Worm (Caenorhabditis elegans) whole organism, L2 larva: ENCODE data around the gene F53B1.8.

ENCODE experiments used
- C34F6.9 ChIP-seq: fragments of 150-350 bp; optimal IDR thresholded peaks from 2 replicates; lab custom pipeline; 2014; ENCODE audit warnings: missing biosample characterization, missing genetic modification characterization
- F13H6.1 ChIP-seq: sonication (generic microtip); optimal IDR thresholded peaks from 2 replicates; lab custom pipeline; 2016; ENCODE audit warnings: missing genetic modification characterization, missing compliant biosample characterization
- R02D3.7 ChIP-seq: fragments of 150-350 bp; optimal IDR thresholded peaks from 2 replicates; lab custom pipeline; 2014; ENCODE audit warnings: missing biosample characterization, missing genetic modification characterization
- Y55F3AM.14 ChIP-seq: fragments of 200-800 bp; sonication (Bioruptor generic); optimal IDR thresholded peaks from 2 replicates; lab custom pipeline; 2018; ENCODE audit warnings: mild to moderate bottlenecking, missing genetic modification characterization, missing compliant biosample characterization
- ZK546.5 ChIP-seq: sonication (generic microtip); optimal IDR thresholded peaks from 2 replicates; lab custom pipeline; 2017; ENCODE audit warnings: missing biosample characterization, missing genetic modification characterization
- alr-1 ChIP-seq: fragments of 150-350 bp; optimal IDR thresholded peaks from 2 replicates; lab custom pipeline; 2014; ENCODE audit warnings: missing biosample characterization, missing genetic modification characterization
- aly-2 ChIP-seq: fragments of 150-350 bp; optimal IDR thresholded peaks from 2 replicates; lab custom pipeline; 2014; ENCODE audit warnings: missing biosample characterization, missing genetic modification characterization
- ama-1 ChIP-seq: fragments of 150-350 bp; optimal IDR thresholded peaks from 2 replicates; lab custom pipeline; 2018; ENCODE audit warnings: inconsistent platforms
- blmp-1 ChIP-seq: sonication (generic microtip); optimal IDR thresholded peaks from 2 replicates; lab custom pipeline; 2017; ENCODE audit warnings: missing genetic modification characterization, mild to moderate bottlenecking, missing compliant biosample characterization, antibody characterized with exemption, moderate library complexity; ENCODE audit not compliant: insufficient read depth
- ceh-16 ChIP-seq: fragments of 150-350 bp; optimal IDR thresholded peaks from 2 replicates; lab custom pipeline; 2014; ENCODE audit warnings: missing biosample characterization, missing genetic modification characterization
- crh-2 ChIP-seq: sonication (generic microtip); optimal IDR thresholded peaks from 2 replicates; lab custom pipeline; 2017; ENCODE audit warnings: missing biosample characterization, missing genetic modification characterization
- dmd-4 ChIP-seq: sonication (generic microtip); optimal IDR thresholded peaks from 2 replicates; lab custom pipeline; 2017; ENCODE audit warnings: missing biosample characterization, missing genetic modification characterization
- egl-27 ChIP-seq: sonication (generic microtip); optimal IDR thresholded peaks from 3 replicates; lab custom pipeline; 2017; ENCODE audit warnings: missing biosample characterization, missing genetic modification reagents, missing genetic modification characterization
- elt-1 ChIP-seq: fragments of 150-350 bp; optimal IDR thresholded peaks from 2 replicates; lab custom pipeline; 2014; ENCODE audit warnings: missing biosample characterization, missing genetic modification characterization
- gmeb-1 ChIP-seq: fragments of 150-350 bp; optimal IDR thresholded peaks from 2 replicates; lab custom pipeline; 2014; ENCODE audit warnings: missing biosample characterization, missing genetic modification characterization
- lin-11 ChIP-seq: fragments of 150-350 bp; sonication (generic microtip); optimal IDR thresholded peaks from 2 replicates; lab custom pipeline; 2014; ENCODE audit warnings: missing biosample characterization, missing genetic modification characterization, inconsistent platforms, mixed read lengths
- lin-13 ChIP-seq: fragments of 150-350 bp; optimal IDR thresholded peaks from 2 replicates; lab custom pipeline; 2014; ENCODE audit warnings: missing biosample characterization, missing genetic modification reagents, missing genetic modification characterization
- lin-39 ChIP-seq: fragments of 150-350 bp; optimal IDR thresholded peaks from 2 replicates; lab custom pipeline; 2014; ENCODE audit warnings: missing biosample characterization, missing genetic modification reagents, missing genetic modification characterization
- lsy-2 ChIP-seq, 2 experiments: fragments of 150-350 bp in 1 of 2; sonication (generic microtip) in 1 of 2; optimal IDR thresholded peaks; 2 replicates each; lab custom pipeline; 2014 to 2017; ENCODE audit warnings: missing biosample characterization in 2 of 2, missing genetic modification characterization in 2 of 2
- mab-5 ChIP-seq: fragments of 150-350 bp; optimal IDR thresholded peaks from 2 replicates; lab custom pipeline; 2014; ENCODE audit warnings: missing biosample characterization, missing genetic modification characterization
- mbf-1 ChIP-seq: sonication (generic microtip); optimal IDR thresholded peaks from 2 replicates; lab custom pipeline; 2017; ENCODE audit warnings: missing biosample characterization, missing genetic modification characterization
- nhr-11 ChIP-seq: fragments of 150-350 bp; optimal IDR thresholded peaks from 2 replicates; lab custom pipeline; 2014; ENCODE audit warnings: missing biosample characterization, missing genetic modification characterization
- nhr-12 ChIP-seq: fragments of 150-350 bp; optimal IDR thresholded peaks from 2 replicates; lab custom pipeline; 2014; ENCODE audit warnings: missing biosample characterization, missing genetic modification characterization
- nhr-21 ChIP-seq: fragments of 150-350 bp; optimal IDR thresholded peaks from 2 replicates; lab custom pipeline; 2014; ENCODE audit warnings: missing biosample characterization, missing genetic modification characterization
- nhr-23 ChIP-seq: fragments of 150-350 bp; optimal IDR thresholded peaks from 2 replicates; lab custom pipeline; 2014; ENCODE audit warnings: missing biosample characterization, missing genetic modification reagents, missing genetic modification characterization
- nhr-237 ChIP-seq: fragments of 150-350 bp; optimal IDR thresholded peaks from 2 replicates; lab custom pipeline; 2014; ENCODE audit warnings: missing biosample characterization, missing genetic modification characterization
- nhr-25 ChIP-seq: fragments of 150-350 bp; sonication (generic microtip); optimal IDR thresholded peaks from 3 replicates; lab custom pipeline; 2014; ENCODE audit warnings: missing biosample characterization, missing genetic modification characterization
- nhr-6 ChIP-seq: fragments of 150-350 bp; optimal IDR thresholded peaks from 2 replicates; lab custom pipeline; 2014; ENCODE audit warnings: missing biosample characterization, missing genetic modification characterization
- nhr-77 ChIP-seq: fragments of 150-350 bp; optimal IDR thresholded peaks from 2 replicates; lab custom pipeline; 2014; ENCODE audit warnings: missing biosample characterization, missing genetic modification characterization
- skn-1 ChIP-seq: sonication (generic microtip); optimal IDR thresholded peaks from 2 replicates; lab custom pipeline; 2017; ENCODE audit warnings: missing biosample characterization, missing genetic modification characterization
- sma-3 ChIP-seq: sonication (generic microtip); optimal IDR thresholded peaks from 2 replicates; lab custom pipeline; 2016; ENCODE audit warnings: missing genetic modification reagents, missing genetic modification characterization, missing compliant biosample characterization
- sma-9 ChIP-seq, 2 experiments: fragments of 150-350 bp in 1 of 2; sonication (generic microtip) in 1 of 2; optimal IDR thresholded peaks; 2 replicates each; lab custom pipeline; 2014 to 2016; ENCODE audit warnings: missing genetic modification characterization in 2 of 2, mild to moderate bottlenecking in 1 of 2, missing biosample characterization in 1 of 2, missing compliant biosample characterization in 1 of 2, missing genetic modification reagents in 1 of 2, moderate library complexity in 1 of 2
- unc-39 ChIP-seq: fragments of 150-350 bp; optimal IDR thresholded peaks from 2 replicates; lab custom pipeline; 2014; ENCODE audit warnings: missing biosample characterization, missing genetic modification characterization
- unc-55 ChIP-seq: fragments of 150-350 bp; sonication (generic microtip); optimal IDR thresholded peaks from 3 replicates; lab custom pipeline; 2014; ENCODE audit warnings: missing biosample characterization, missing genetic modification reagents, missing genetic modification characterization
- unc-62 ChIP-seq: fragments of 150-350 bp; optimal IDR thresholded peaks from 2 replicates; lab custom pipeline; 2014; ENCODE audit warnings: missing biosample characterization, missing genetic modification reagents, missing genetic modification characterization
- ztf-4 ChIP-seq: fragments of 150-350 bp; optimal IDR thresholded peaks from 2 replicates; lab custom pipeline; 2014; ENCODE audit warnings: missing biosample characterization, missing genetic modification characterization

F53B1.8 gene

ce11 chrX:2114171-2114570, 15.9 kb downstream of the F53B1.8 start:
- TF ChIP-seq F13H6.1 (no peak), ceh-16 (tag; lab: Kevin White, UChicago) (no peak), unc-39 (tag; lab: Kevin White, UChicago) (no peak), nhr-12 (tag; lab: Kevin White, UChicago) (no peak), elt-1 (tag; lab: Kevin White, UChicago) (no peak), R02D3.7 (no peak), sma-3 (GFP tag; lab: Kevin White, UChicago) (no peak), Y55F3AM.14 (GFP tag; lab: Kevin White, UChicago) (no peak), C34F6.9 (tag; lab: Kevin White, UChicago) (no peak), unc-55 (GFP tag; lab: Kevin White, UChicago) (no peak), nhr-21 (no peak), dmd-4 (tag; lab: Kevin White, UChicago) (no peak), ZK546.5 (tag; lab: Kevin White, UChicago) (no peak), egl-27 (tag; lab: Kevin White, UChicago) (no peak)
- TF ChIP-seq, all 48 proteins: peak for 0

- TF ChIP-seq lin-39 (no peak), blmp-1 (tag; lab: Kevin White, UChicago) (no peak), ceh-16 (tag; lab: Kevin White, UChicago) (no peak), nhr-11 (tag; lab: Kevin White, UChicago) (no peak), nhr-6 (tag; lab: Kevin White, UChicago) (no peak), nhr-23 (tag; lab: Kevin White, UChicago) (no peak), nhr-12 (tag; lab: Kevin White, UChicago) (no peak), nhr-237 (no peak), unc-39 (tag; lab: Kevin White, UChicago) (no peak), lin-13 (GFP tag; lab: Kevin White, UChicago) (no peak), Y55F3AM.14 (GFP tag; lab: Kevin White, UChicago) (no peak)
These were observed 17.0 kb downstream of the F53B1.8 start, which contains the start of gene bus-5 for ce11 chrX:2113004-2113403. bus-5 (minus strand) TSS chrX:2113104.

ce11 chrX:2110603-2111327, 19.3 kb downstream of the F53B1.8 start:
- no peak for TF ChIP-seq sma-9 (GFP tag; optimal IDR thresholded peaks at IDR 0.05; lab: Kevin White, UChicago)
- no peak for TF ChIP-seq sma-9 (tag; optimal IDR thresholded peaks at IDR 0.05; lab: Kevin White, UChicago)
- TF ChIP-seq sma-3 (GFP tag; lab: Kevin White, UChicago), result no peak
- no peak for TF ChIP-seq aly-2 (tag; lab: Kevin White, UChicago)
- TF ChIP-seq lin-39, result no peak
- no peak for TF ChIP-seq lsy-2 (tag; optimal IDR thresholded peaks at IDR 0.05; lab: Kevin White, UChicago)
- no peak for TF ChIP-seq lin-13 (GFP tag; lab: Kevin White, UChicago)
- no peak for TF ChIP-seq mbf-1
- no peak for TF ChIP-seq nhr-12 (tag; lab: Kevin White, UChicago)
- TF ChIP-seq ztf-4 (tag; lab: Kevin White, UChicago), result no peak
- TF ChIP-seq R02D3.7, result no peak
- no peak for TF ChIP-seq blmp-1 (tag; lab: Kevin White, UChicago)
- TF ChIP-seq crh-2, result no peak
- TF ChIP-seq ama-1 (lab: Kevin White, UChicago), result no peak
- TF ChIP-seq ceh-16 (tag; lab: Kevin White, UChicago), result no peak

- TF ChIP-seq lin-39, result no peak
- TF ChIP-seq unc-62 (GFP tag; lab: Kevin White, UChicago), result no peak
- no peak for TF ChIP-seq nhr-25 (tag; lab: Kevin White, UChicago)
- TF ChIP-seq gmeb-1 (tag; lab: Kevin White, UChicago), result no peak
- no peak for TF ChIP-seq alr-1
- no peak for TF ChIP-seq R02D3.7
- no peak for TF ChIP-seq skn-1 (tag; lab: Kevin White, UChicago)
- TF ChIP-seq sma-9 (GFP tag; optimal IDR thresholded peaks at IDR 0.05; lab: Kevin White, UChicago), result no peak
- TF ChIP-seq sma-9 (tag; optimal IDR thresholded peaks at IDR 0.05; lab: Kevin White, UChicago), result no peak
- TF ChIP-seq lin-11 (tag; lab: Kevin White, UChicago), result no peak
- no peak for TF ChIP-seq ama-1 (lab: Kevin White, UChicago)
- no peak for TF ChIP-seq Y55F3AM.14 (GFP tag; lab: Kevin White, UChicago)
- no peak for TF ChIP-seq ceh-16 (tag; lab: Kevin White, UChicago)
- no peak for TF ChIP-seq nhr-12 (tag; lab: Kevin White, UChicago)
- TF ChIP-seq nhr-77, result no peak
- TF ChIP-seq mab-5 (tag; lab: Kevin White, UChicago), result no peak
These were observed 21.4 kb downstream of the F53B1.8 start, which contains the start of gene F53B1.2 for ce11 chrX:2108682-2109081. F53B1.2 (plus strand) TSS chrX:2108982.
